Worm (Caenorhabditis elegans): ENCODE results near the gene C25H3.16.

Gene C25H3.16

ce11 chrII:5691216-5691771 is 25.2 kb downstream of the C25H3.16 start, which contains the start of the genes ndub-5 and eif-2D:
Gene ndub-5 (minus strand): TSS chrII:5691353.
Gene eif-2D (plus strand): TSS chrII:5691721.
- TF ChIP-seq pes-1 (GFP tag; IDR thresholded peaks at IDR 0.05): no peak
- TF ChIP-seq flt-1 (GFP tag; IDR thresholded peaks at IDR 0.05): 0 out of 2 replicates have a peak, but pooled peaks have one; percentile 23
- peak; percentile 46 for TF ChIP-seq F13C5.2 (tag; optimal IDR thresholded peaks at IDR 0.05)
- no peak for TF ChIP-seq hmg-4 (GFP tag; optimal IDR thresholded peaks at IDR 0.05)
- no peak for TF ChIP-seq ets-7 (tag; optimal IDR thresholded peaks at IDR 0.05)
- no peak for TF ChIP-seq ceh-13 (GFP tag; optimal IDR thresholded peaks at IDR 0.05)
- no peak for TF ChIP-seq hnd-1 (tag; optimal IDR thresholded peaks at IDR 0.05)

- TF ChIP-seq hmg-4 (GFP tag; optimal IDR thresholded peaks at IDR 0.05) (no peak), B0310.2 (tag; optimal IDR thresholded peaks at IDR 0.05) (no peak), ama-1 (optimal IDR thresholded peaks at IDR 0.05) (no peak), ceh-13 (GFP tag; optimal IDR thresholded peaks at IDR 0.05) (no peak), tbx-11 (GFP tag; IDR thresholded peaks at IDR 0.05) (no peak), F13C5.2 (tag; optimal IDR thresholded peaks at IDR 0.05) (no peak), aly-1 (tag; optimal IDR thresholded peaks at IDR 0.05) (no peak), ets-7 (tag; optimal IDR thresholded peaks at IDR 0.05) (no peak), hmbx-1 (tag; optimal IDR thresholded peaks at IDR 0.05) (no peak), sea-1 (GFP tag; conservative IDR thresholded peaks at IDR 0.05) (no peak), pes-1 (GFP tag; IDR thresholded peaks at IDR 0.05) (no peak), flt-1 (GFP tag; IDR thresholded peaks at IDR 0.05) (no peak), tra-4 (tag; optimal IDR thresholded peaks at IDR 0.05) (no peak), ceh-36 (tag; optimal IDR thresholded peaks at IDR 0.05) (no peak), tbx-37 (GFP tag; conservative IDR thresholded peaks at IDR 0.05) (no peak), scrt-1 (GFP tag; IDR thresholded peaks at IDR 0.05) (no peak), hnd-1 (tag; optimal IDR thresholded peaks at IDR 0.05) (no peak)
Measured at ce11 chrII:5693893-5694292, 27.8 kb downstream of the C25H3.16 start, which contains the start of gene C25H3.3. Gene C25H3.3 (plus strand): TSS chrII:5694193.

- TF ChIP-seq ceh-13 (GFP tag; optimal IDR thresholded peaks at IDR 0.05) (no peak), ceh-36 (tag; optimal IDR thresholded peaks at IDR 0.05) (no peak), aly-1 (tag; optimal IDR thresholded peaks at IDR 0.05) (no peak), flt-1 (GFP tag; IDR thresholded peaks at IDR 0.05) (no peak), hmbx-1 (tag; optimal IDR thresholded peaks at IDR 0.05) (no peak), scrt-1 (GFP tag; IDR thresholded peaks at IDR 0.05) (no peak), pes-1 (GFP tag; IDR thresholded peaks at IDR 0.05) (no peak), tbx-11 (GFP tag; IDR thresholded peaks at IDR 0.05) (no peak), tbx-37 (GFP tag; conservative IDR thresholded peaks at IDR 0.05) (no peak)
Measured at ce11 chrII:5694798-5695197, 28.7 kb downstream of the C25H3.16 start, which contains the start of gene C25H3.14. Gene C25H3.14 (plus strand): TSS chrII:5695098.

ce11 chrII:5696218-5696617 is 30.1 kb downstream of the C25H3.16 start:
- TF ChIP-seq tbx-11 (GFP tag; IDR thresholded peaks at IDR 0.05) (no peak), hmbx-1 (tag; optimal IDR thresholded peaks at IDR 0.05) (no peak), sea-1 (GFP tag; conservative IDR thresholded peaks at IDR 0.05) (no peak), ceh-13 (GFP tag; optimal IDR thresholded peaks at IDR 0.05) (no peak), F13C5.2 (tag; optimal IDR thresholded peaks at IDR 0.05) (no peak), hnd-1 (tag; optimal IDR thresholded peaks at IDR 0.05) (no peak), ets-7 (tag; optimal IDR thresholded peaks at IDR 0.05) (no peak), tbx-37 (GFP tag; conservative IDR thresholded peaks at IDR 0.05) (no peak), ama-1 (optimal IDR thresholded peaks at IDR 0.05) (no peak), aly-1 (tag; optimal IDR thresholded peaks at IDR 0.05) (no peak), tra-4 (tag; optimal IDR thresholded peaks at IDR 0.05) (no peak), scrt-1 (GFP tag; IDR thresholded peaks at IDR 0.05) (no peak), ceh-36 (tag; optimal IDR thresholded peaks at IDR 0.05) (no peak), B0310.2 (tag; optimal IDR thresholded peaks at IDR 0.05) (no peak), pes-1 (GFP tag; IDR thresholded peaks at IDR 0.05) (no peak), flt-1 (GFP tag; IDR thresholded peaks at IDR 0.05) (no peak), hmg-4 (GFP tag; optimal IDR thresholded peaks at IDR 0.05) (no peak)

ce11 chrII:5697338-5697737 is 31.2 kb downstream of the C25H3.16 start:
- TF ChIP-seq ama-1 (optimal IDR thresholded peaks at IDR 0.05) (no peak), scrt-1 (GFP tag; IDR thresholded peaks at IDR 0.05) (no peak), aly-1 (tag; optimal IDR thresholded peaks at IDR 0.05) (no peak)

ce11 chrII:5698254-5698653 is 32.2 kb downstream of the C25H3.16 start:
- TF ChIP-seq hmg-4 (GFP tag; optimal IDR thresholded peaks at IDR 0.05) (no peak), hmbx-1 (tag; optimal IDR thresholded peaks at IDR 0.05) (no peak), F13C5.2 (tag; optimal IDR thresholded peaks at IDR 0.05) (no peak), ceh-13 (GFP tag; optimal IDR thresholded peaks at IDR 0.05) (no peak), ceh-36 (tag; optimal IDR thresholded peaks at IDR 0.05) (no peak), aly-1 (tag; optimal IDR thresholded peaks at IDR 0.05) (no peak), flt-1 (GFP tag; IDR thresholded peaks at IDR 0.05) (no peak)

ce11 chrII:5698869-5699268 is 32.8 kb downstream of the C25H3.16 start, which contains the start of the genes C25H3.10 and C25H3.1:
Gene C25H3.10 (minus strand): TSS chrII:5698969.
Gene C25H3.1 (plus strand): TSS chrII:5699071.
- TF ChIP-seq ceh-36 (tag; optimal IDR thresholded peaks at IDR 0.05) (no peak), scrt-1 (GFP tag; IDR thresholded peaks at IDR 0.05) (no peak), hnd-1 (tag; optimal IDR thresholded peaks at IDR 0.05) (no peak), B0310.2 (tag; optimal IDR thresholded peaks at IDR 0.05) (no peak), ets-7 (tag; optimal IDR thresholded peaks at IDR 0.05) (no peak), hmg-4 (GFP tag; optimal IDR thresholded peaks at IDR 0.05) (no peak)

ce11 chrII:5701485-5701884 is 35.4 kb downstream of the C25H3.16 start:
- TF ChIP-seq hmbx-1 (tag; optimal IDR thresholded peaks at IDR 0.05): no peak
- TF ChIP-seq ama-1 (optimal IDR thresholded peaks at IDR 0.05): peak; percentile 70
- no peak for TF ChIP-seq hnd-1 (tag; optimal IDR thresholded peaks at IDR 0.05)
- TF ChIP-seq hmg-4 (GFP tag; optimal IDR thresholded peaks at IDR 0.05): no peak
